Worm (Caenorhabditis elegans): ENCODE data around the gene F38B2.4.

F38B2.4 gene

DNA sequence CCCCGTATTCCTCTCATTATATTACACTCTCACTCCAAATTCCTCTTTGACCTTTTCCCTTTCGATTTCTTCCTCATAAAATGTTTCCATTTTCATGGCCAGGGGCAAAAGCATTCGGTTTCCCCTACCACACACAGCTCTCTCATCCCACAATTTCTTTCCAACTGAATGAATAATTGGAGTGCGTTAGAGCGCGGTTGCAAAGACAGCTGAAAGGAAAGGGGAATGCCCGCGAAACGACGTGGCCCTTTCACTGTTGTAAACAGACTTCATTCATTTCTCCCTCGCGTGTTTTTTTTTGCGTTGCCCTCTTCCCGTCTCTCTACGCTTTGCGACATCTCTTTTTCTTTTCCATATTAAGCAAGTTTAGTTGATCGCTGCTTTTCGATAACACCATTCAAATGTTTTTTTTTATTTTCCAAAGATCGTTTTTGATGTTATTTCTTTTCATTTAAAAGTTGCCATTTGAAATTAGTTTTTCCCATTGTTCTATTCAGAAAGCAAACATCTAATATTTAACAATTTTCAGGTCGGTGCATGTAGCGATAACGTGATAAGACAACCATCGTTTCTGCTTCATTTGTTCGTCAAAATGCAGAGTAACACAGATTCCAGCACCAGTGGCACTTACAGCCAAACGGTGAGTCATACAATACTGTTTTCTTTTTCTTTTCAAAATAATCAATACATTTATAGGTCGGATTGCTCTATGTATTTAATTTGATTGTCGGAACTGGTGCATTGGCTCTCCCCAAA lies 25.0 kb downstream of the F38B2.4 start, which contains the start of gene C03A3.2:
Gene C03A3.2 (plus strand): TSS at position 530 of the 756 bp plus-strand sequence.
- TF ChIP-seq pag-3 (tag; optimal IDR thresholded peaks at IDR 0.05; ENCODE audit: borderline replicate concordance, insufficient read depth) = no peak
- TF ChIP-seq hlh-4 (tag; optimal IDR thresholded peaks at IDR 0.05) = no peak
- no peak for TF ChIP-seq jun-1 (tag; optimal IDR thresholded peaks at IDR 0.05)
- TF ChIP-seq nhr-85 (tag) = peak; percentile 71
- TF ChIP-seq egl-13 (tag; optimal IDR thresholded peaks at IDR 0.05) = peak; percentile 24
- peak; percentile 38 to 79 (median 61) for TF ChIP-seq dpl-1 (GFP tag; optimal IDR thresholded peaks at IDR 0.05)
- no peak for TF ChIP-seq sox-4 (tag; optimal IDR thresholded peaks at IDR 0.05)
- no peak for TF ChIP-seq hpl-2 (GFP tag; optimal IDR thresholded peaks at IDR 0.05)
- TF ChIP-seq nhr-90 (tag; optimal IDR thresholded peaks at IDR 0.05; ENCODE audit: poor library complexity) = no peak
- TF ChIP-seq nhr-11 (tag; optimal IDR thresholded peaks at IDR 0.05) = no peak
- peak; percentile 59 for TF ChIP-seq xbp-1 (tag; optimal IDR thresholded peaks at IDR 0.05)
- TF ChIP-seq C34B4.2 (tag; optimal IDR thresholded peaks at IDR 0.05) = no peak
- TF ChIP-seq fkh-4 (tag; optimal IDR thresholded peaks at IDR 0.05; ENCODE audit: borderline replicate concordance) = no peak
- peak in 1 of 2 experiments; percentile 69 for TF ChIP-seq mdl-1 (tag; optimal IDR thresholded peaks at IDR 0.05)
- peak; percentile 97 for TF ChIP-seq blmp-1 (tag; optimal IDR thresholded peaks at IDR 0.05)
- TF ChIP-seq aly-2 (tag; optimal IDR thresholded peaks at IDR 0.05) = no peak
- no peak for TF ChIP-seq ets-5 (GFP tag; IDR thresholded peaks at IDR 0.05)
- TF ChIP-seq rnt-1 (tag; optimal IDR thresholded peaks at IDR 0.05) = peak; percentile 55
- TF ChIP-seq nhr-47 (tag; optimal IDR thresholded peaks at IDR 0.05) = peak; percentile 67
- no peak for TF ChIP-seq nhr-28 (tag; optimal IDR thresholded peaks at IDR 0.05)
- no peak for TF ChIP-seq egl-27 (tag; optimal IDR thresholded peaks at IDR 0.05)
- TF ChIP-seq ama-1 (optimal IDR thresholded peaks at IDR 0.05) = no peak
- TF ChIP-seq dsc-1 (tag; optimal IDR thresholded peaks at IDR 0.05) = peak; percentile 42
- TF ChIP-seq C04F5.9 (tag; optimal IDR thresholded peaks at IDR 0.05) = no peak
- no peak for TF ChIP-seq mef-2 (tag; optimal IDR thresholded peaks at IDR 0.05)
- no peak for TF ChIP-seq lin-39 (tag; optimal IDR thresholded peaks at IDR 0.05)
- peak; percentile 10 to 87 (median 64) for TF ChIP-seq ceh-82 (tag; optimal IDR thresholded peaks at IDR 0.05)
- TF ChIP-seq mab-9 (GFP tag; IDR thresholded peaks at IDR 0.05) = 0 out of 2 replicates have a peak, but pooled peaks have one; percentile 36
- peak; percentile 67 for TF ChIP-seq tbx-2 (tag; optimal IDR thresholded peaks at IDR 0.05)
- TF ChIP-seq elt-2 (tag; optimal IDR thresholded peaks at IDR 0.05) = peak; percentile 5
- no peak for TF ChIP-seq F16B12.6 (tag; optimal IDR thresholded peaks at IDR 0.05)
- TF ChIP-seq lin-15B (tag; optimal IDR thresholded peaks at IDR 0.05) = peak; percentile 54
- no peak for TF ChIP-seq nhr-84 (tag; optimal IDR thresholded peaks at IDR 0.05)
- peak; percentile 64 for TF ChIP-seq fkh-10 (GFP tag; optimal IDR thresholded peaks at IDR 0.05)
- peak; percentile 54 to 76 for TF ChIP-seq lsy-2 (tag; optimal IDR thresholded peaks at IDR 0.05)
- TF ChIP-seq ceh-90 (tag; optimal IDR thresholded peaks at IDR 0.05) = no peak
- no peak for TF ChIP-seq sptf-1 (tag; optimal IDR thresholded peaks at IDR 0.05)
- TF ChIP-seq nhr-77 (tag; optimal IDR thresholded peaks at IDR 0.05) = peak; percentile 26
- TF ChIP-seq nhr-20 (tag; optimal IDR thresholded peaks at IDR 0.05) = peak; percentile 64
- TF ChIP-seq C16A3.4 (tag; optimal IDR thresholded peaks at IDR 0.05) = peak; percentile 65
- TF ChIP-seq ces-1 (GFP tag; optimal IDR thresholded peaks at IDR 0.05) = no peak
- TF ChIP-seq irx-1 (tag; optimal IDR thresholded peaks at IDR 0.05) = peak; percentile 26
- no peak for TF ChIP-seq pqm-1 (tag; optimal IDR thresholded peaks at IDR 0.05)
- TF ChIP-seq snu-23 (GFP tag; optimal IDR thresholded peaks at IDR 0.05) = peak; percentile 74
- no peak for TF ChIP-seq ztf-11 (tag; optimal IDR thresholded peaks at IDR 0.05)
- peak; percentile 92 for TF ChIP-seq vab-15 (tag; optimal IDR thresholded peaks at IDR 0.05)
- peak; percentile 76 for TF ChIP-seq nhr-71 (tag; optimal IDR thresholded peaks at IDR 0.05)
- peak; percentile 21 for TF ChIP-seq lir-3 (tag; optimal IDR thresholded peaks at IDR 0.05; ENCODE audit: poor library complexity)
- no peak for TF ChIP-seq grh-1 (GFP tag; IDR thresholded peaks at IDR 0.05)
- peak; percentile 10 for TF ChIP-seq ceh-8 (GFP tag; optimal IDR thresholded peaks at IDR 0.05)
- no peak for TF ChIP-seq hlh-17 (GFP tag; optimal IDR thresholded peaks at IDR 0.05; ENCODE audit: borderline replicate concordance)

All from whole organism, L1 larva.